Worm (Caenorhabditis elegans) whole organism, L4 larva: ENCODE results near the gene nhr-105.

Source experiments
- nhr-77 ChIP-seq: fragments of 150-350 bp; optimal IDR thresholded peaks from 2 replicates; lab custom pipeline; 2014; ENCODE audit warnings: missing biosample characterization, missing genetic modification characterization
- zag-1 ChIP-seq: fragments of 150-350 bp; optimal IDR thresholded peaks from 2 replicates; lab custom pipeline; 2014; ENCODE audit warnings: missing biosample characterization, missing genetic modification characterization

DNA sequence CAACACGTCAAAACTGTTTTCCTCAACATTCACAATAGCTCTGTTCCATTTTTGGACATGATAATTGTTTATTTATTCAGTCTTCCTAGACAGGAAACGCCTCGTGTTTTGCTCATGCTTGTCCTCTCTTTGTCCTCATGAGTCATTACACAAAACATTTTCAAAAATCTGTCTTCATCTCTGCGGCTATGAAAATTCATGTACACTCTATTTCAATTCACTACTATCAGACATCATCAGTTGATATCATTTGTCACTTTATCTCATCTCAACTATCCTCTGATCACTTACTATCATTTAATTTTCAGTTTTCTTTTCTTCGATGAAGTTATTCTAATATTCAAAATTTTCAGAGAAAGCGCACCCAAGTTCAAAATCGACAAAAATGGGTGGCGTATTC, 26.1 kb upstream of the nhr-105 start, which contains the start of gene adah-1:
- no peak for TF ChIP-seq zag-1
- no peak for TF ChIP-seq nhr-77 (tag; lab: Kevin White, UChicago)
